Fruit fly (Drosophila melanogaster) whole organism, adult: Measurements from ENCODE around the gene CG5274.

ENCODE experiments used
- CG5204 ChIP-seq: fragments of 200-800 bp; sonication (Bioruptor generic); optimal IDR thresholded peaks from 2 replicates; lab custom pipeline; 2016; ENCODE audit warnings: missing biosample characterization, missing genetic modification characterization
- CG7101 ChIP-seq: fragments of 200-800 bp; sonication (Bioruptor generic); optimal IDR thresholded peaks from 2 replicates; lab custom pipeline; 2018; ENCODE audit warnings: missing biosample characterization, mild to moderate bottlenecking, missing genetic modification characterization, moderate library complexity
- Mnt ChIP-seq: fragments of 200-800 bp; sonication (Bioruptor generic); optimal IDR thresholded peaks from 2 replicates; lab custom pipeline; 2016; ENCODE audit warnings: missing biosample characterization, mild to moderate bottlenecking, missing genetic modification characterization
- bab1 ChIP-seq: fragments of 200-800 bp; sonication (Bioruptor generic); optimal IDR thresholded peaks from 3 replicates; lab custom pipeline; 2019; ENCODE audit warnings: missing biosample characterization, mild to moderate bottlenecking, missing genetic modification characterization, moderate library complexity
- cic ChIP-seq: fragments of 200-800 bp; sonication (Bioruptor generic); optimal IDR thresholded peaks from 2 replicates; lab custom pipeline; 2017; ENCODE audit warnings: missing biosample characterization, mild to moderate bottlenecking, missing genetic modification characterization, moderate library complexity
- cnc ChIP-seq, 2 experiments: fragments of >200 bp; optimal IDR thresholded peaks; 2 replicates each; lab custom pipeline; 2017
- pad ChIP-seq: fragments of 200-800 bp; sonication (Bioruptor generic); optimal IDR thresholded peaks from 3 replicates; lab custom pipeline; 2017; ENCODE audit warnings: missing biosample characterization, missing genetic modification characterization, mild to moderate bottlenecking, moderate library complexity, missing genetic modification reagents
- tj ChIP-seq: fragments of 200-800 bp; sonication (Bioruptor generic); optimal IDR thresholded peaks from 3 replicates; lab custom pipeline; 2017; ENCODE audit warnings: missing biosample characterization, mild to moderate bottlenecking, missing genetic modification characterization, moderate library complexity
- toe ChIP-seq: fragments of 200-800 bp; sonication (Bioruptor generic); optimal IDR thresholded peaks from 2 replicates; lab custom pipeline; 2016; ENCODE audit warnings: missing biosample characterization, missing genetic modification characterization

DNA sequence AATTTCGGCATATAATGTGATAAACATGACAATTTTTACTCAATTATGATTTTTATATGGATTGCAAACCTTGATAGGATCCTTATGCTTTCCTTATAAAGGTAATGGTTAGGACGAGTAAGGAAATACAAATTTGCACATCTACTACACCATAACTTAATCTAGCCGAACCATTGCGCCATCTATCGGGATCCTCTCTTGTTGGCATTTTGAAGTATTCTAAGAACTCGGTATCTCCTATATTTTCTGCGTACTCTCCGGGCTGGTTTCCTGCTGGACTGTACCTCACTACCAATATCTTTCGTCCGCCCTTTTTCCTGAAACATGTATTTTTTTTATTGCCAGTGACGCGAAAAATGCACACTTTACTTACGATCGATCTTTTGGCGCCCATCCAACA, 37.2 kb upstream of the CG5274 start, which contains the start of gene atk:
- TF ChIP-seq toe (GFP tag; lab: Kevin White, UChicago) (no peak), CG5204 (GFP tag; lab: Kevin White, UChicago) (no peak), tj (GFP tag; lab: Kevin White, UChicago) (no peak), cnc (optimal IDR thresholded peaks at IDR 0.05; lab: Kevin White, UChicago) (no peak), CG7101 (tag; lab: Kevin White, UChicago) (no peak), Mnt (GFP tag; lab: Kevin White, UChicago) (no peak), pad (GFP tag; lab: Kevin White, UChicago) (no peak), cic (no peak), bab1 (GFP tag; lab: Kevin White, UChicago) (no peak)
